Worm (Caenorhabditis elegans): ENCODE data around the gene eif-2Bdelta.

- TF ChIP-seq nhr-232 (tag; optimal IDR thresholded peaks at IDR 0.05) (no peak), ama-1 (optimal IDR thresholded peaks at IDR 0.05) (no peak), sdc-2 (tag; optimal IDR thresholded peaks at IDR 0.05) (no peak)
These were observed 6.7 kb upstream of the eif-2Bdelta start for ce11 chrV:9506931-9507330.

Data from whole organism, late embryonic.